Worm (Caenorhabditis elegans): Measurements from ENCODE around the gene clec-41.

DNA sequence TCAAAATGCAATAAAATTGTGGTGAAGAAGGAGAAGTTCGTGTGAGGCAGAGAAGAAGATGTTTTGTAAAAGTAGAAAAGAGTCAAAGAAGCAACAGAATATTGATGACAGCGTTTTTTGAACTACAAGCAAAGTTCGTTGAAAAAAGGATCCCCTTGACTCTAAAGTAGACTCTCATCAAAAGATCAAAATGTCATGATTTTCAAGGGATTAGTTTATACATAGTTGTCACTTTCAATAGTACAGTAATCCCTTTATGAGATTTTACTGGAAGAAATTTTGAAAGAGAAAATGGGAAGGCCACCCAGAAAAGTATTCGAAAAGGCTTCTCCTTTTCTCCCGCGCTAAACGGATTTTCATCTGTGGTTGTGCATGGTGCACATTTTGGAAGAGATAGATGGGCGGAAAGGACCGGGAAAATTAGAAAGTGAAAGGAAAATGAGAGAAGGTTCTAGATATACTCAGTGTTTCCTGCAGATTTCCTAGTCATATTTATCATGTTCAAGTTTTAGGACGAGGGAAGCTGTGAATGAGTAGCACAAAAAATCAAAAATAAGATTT lies 24.9 kb downstream of the clec-41 start:
- TF ChIP-seq sea-2 (GFP tag; IDR thresholded peaks at IDR 0.05), result no peak
- TF ChIP-seq Y79H2A.3 (GFP tag; conservative IDR thresholded peaks at IDR 0.05), result no peak
- no peak for TF ChIP-seq ama-1 (optimal IDR thresholded peaks at IDR 0.05)
- no peak for TF ChIP-seq ama-1 (GFP tag; optimal IDR thresholded peaks at IDR 0.05)
- no peak for TF ChIP-seq cebp-2 (GFP tag; IDR thresholded peaks at IDR 0.05)
- no peak for TF ChIP-seq nhr-80 (tag; optimal IDR thresholded peaks at IDR 0.05)
- TF ChIP-seq ztf-26 (tag; optimal IDR thresholded peaks at IDR 0.05), result no peak
- TF ChIP-seq sptf-2 (GFP tag; optimal IDR thresholded peaks at IDR 0.05), result no peak
- TF ChIP-seq ztf-22 (GFP tag; optimal IDR thresholded peaks at IDR 0.05), result no peak
- TF ChIP-seq hmg-1.2 (GFP tag; IDR thresholded peaks at IDR 0.05), result no peak

Data from whole organism, young adult.